Fruit fly (Drosophila melanogaster) whole organism, embryonic: ENCODE data around the gene zye.

Source experiments
- Atf6 ChIP-seq: fragments of 200-800 bp; sonication (Bioruptor generic); IDR thresholded peaks from 2 replicates; pipeline ENCODE4 v1.3.6; 2022; ENCODE audit warnings: missing biosample characterization, missing genetic modification characterization
- Blimp-1 ChIP-seq: fragments of 200-800 bp; sonication (Bioruptor generic); optimal IDR thresholded peaks from 3 replicates; lab custom pipeline; 2018; ENCODE audit warnings: missing biosample characterization, missing genetic modification characterization, mild to moderate bottlenecking, moderate library complexity, missing genetic modification reagents
- CG11398 ChIP-seq: fragments of 200-800 bp; sonication (Bioruptor generic); optimal IDR thresholded peaks from 2 replicates; lab custom pipeline; 2016; ENCODE audit warnings: missing biosample characterization, missing genetic modification characterization
- CG11560 ChIP-seq: fragments of 200-800 bp; sonication (Bioruptor generic); IDR thresholded peaks from 3 replicates; pipeline ENCODE4 v1.3.6; 2022; ENCODE audit warnings: missing biosample characterization, missing genetic modification characterization
- CG12236 ChIP-seq: fragments of 200-800 bp; sonication (Bioruptor generic); optimal IDR thresholded peaks from 2 replicates; lab custom pipeline; 2016; ENCODE audit warnings: missing biosample characterization, missing genetic modification characterization
- CG13123 ChIP-seq: fragments of 200-800 bp; sonication (Bioruptor generic); optimal IDR thresholded peaks from 2 replicates; lab custom pipeline; 2016; ENCODE audit warnings: missing biosample characterization, missing genetic modification characterization
- CG13296 ChIP-seq: fragments of 200-800 bp; sonication (Bioruptor generic); optimal IDR thresholded peaks from 3 replicates; lab custom pipeline; 2018; ENCODE audit warnings: missing biosample characterization, mild to moderate bottlenecking, missing genetic modification characterization
- CG15479 ChIP-seq: fragments of 200-800 bp; sonication (Bioruptor generic); optimal IDR thresholded peaks from 3 replicates; lab custom pipeline; 2019; ENCODE audit warnings: missing biosample characterization, mild to moderate bottlenecking, missing genetic modification characterization, moderate library complexity
- CG2120 ChIP-seq: fragments of 200-800 bp; sonication (Bioruptor generic); optimal IDR thresholded peaks from 3 replicates; lab custom pipeline; 2016; ENCODE audit warnings: missing biosample characterization, missing genetic modification characterization
- CG2712 ChIP-seq: fragments of 200-800 bp; optimal IDR thresholded peaks from 3 replicates; lab custom pipeline; 2019; ENCODE audit warnings: missing biosample characterization, mild to moderate bottlenecking, missing genetic modification characterization, moderate library complexity
- CG3281 ChIP-seq: fragments of 200-800 bp; sonication (Bioruptor generic); optimal IDR thresholded peaks from 3 replicates; lab custom pipeline; 2017; ENCODE audit warnings: missing biosample characterization, mild to moderate bottlenecking, missing genetic modification characterization
- CG34224 ChIP-seq: fragments of 200-800 bp; sonication (Bioruptor generic); IDR thresholded peaks from 3 replicates; pipeline ENCODE4 v1.3.6; 2022; ENCODE audit warnings: missing biosample characterization, missing genetic modification characterization; ENCODE audit not compliant: partially characterized antibody
- CG34376 ChIP-seq: fragments of 200-800 bp; sonication (Bioruptor generic); optimal IDR thresholded peaks from 2 replicates; lab custom pipeline; 2018; ENCODE audit warnings: missing biosample characterization, mild to moderate bottlenecking, missing genetic modification characterization
- CG6254 ChIP-seq: fragments of 200-800 bp; sonication (Bioruptor generic); optimal IDR thresholded peaks from 3 replicates; lab custom pipeline; 2017; ENCODE audit warnings: mild to moderate bottlenecking, missing biosample characterization, missing genetic modification reagents, missing genetic modification characterization
- CG6654 ChIP-seq: fragments of 200-800 bp; sonication (Bioruptor generic); optimal IDR thresholded peaks from 2 replicates; lab custom pipeline; 2017; ENCODE audit warnings: missing biosample characterization, mild to moderate bottlenecking, missing genetic modification characterization
- CG7928 ChIP-seq: fragments of 200-800 bp; sonication (Bioruptor generic); optimal IDR thresholded peaks from 2 replicates; lab custom pipeline; 2017; ENCODE audit warnings: missing biosample characterization, mild to moderate bottlenecking, missing genetic modification characterization
- CG8290 ChIP-seq, 3 experiments: fragments of 200-800 bp; sonication (Bioruptor generic); optimal IDR thresholded peaks; 2 replicates each; lab custom pipeline; 2016 to 2019; ENCODE audit warnings: missing biosample characterization in 3 of 3, missing genetic modification characterization in 3 of 3, mild to moderate bottlenecking in 2 of 3, moderate library complexity in 1 of 3
- CG8944 ChIP-seq: fragments of 200-800 bp; sonication (Bioruptor generic); optimal IDR thresholded peaks from 3 replicates; lab custom pipeline; 2016; ENCODE audit warnings: missing biosample characterization, missing genetic modification characterization
- CG9727 ChIP-seq: fragments of 200-800 bp; sonication (Bioruptor generic); optimal IDR thresholded peaks from 3 replicates; lab custom pipeline; 2017; ENCODE audit warnings: missing biosample characterization, mild to moderate bottlenecking, missing genetic modification characterization
- CkIIα-i1 ChIP-seq: fragments of 200-800 bp; sonication (Bioruptor generic); IDR thresholded peaks from 2 replicates; pipeline ENCODE4 v1.3.6; 2022; ENCODE audit warnings: missing biosample characterization, missing genetic modification characterization
- ERR ChIP-seq: fragments of 200-800 bp; sonication (Bioruptor generic); optimal IDR thresholded peaks from 2 replicates; lab custom pipeline; 2016; ENCODE audit warnings: missing biosample characterization, missing genetic modification characterization
- Ets97D ChIP-seq: fragments of 200-800 bp; sonication (Bioruptor generic); optimal IDR thresholded peaks from 3 replicates; lab custom pipeline; 2016; ENCODE audit warnings: missing biosample characterization, missing genetic modification characterization
- H2.0 ChIP-seq: fragments of 200-800 bp; sonication (Bioruptor generic); IDR thresholded peaks from 2 replicates; pipeline ENCODE4 v1.3.6; 2022; ENCODE audit warnings: missing biosample characterization, missing genetic modification characterization
- HLH54F ChIP-seq: fragments of 200-800 bp; sonication (Bioruptor generic); optimal IDR thresholded peaks from 3 replicates; lab custom pipeline; 2016; ENCODE audit warnings: missing biosample characterization, missing genetic modification characterization
- HLHmδ ChIP-seq: fragments of 200-800 bp; sonication (Bioruptor generic); optimal IDR thresholded peaks from 2 replicates; lab custom pipeline; 2018; ENCODE audit warnings: missing biosample characterization, mild to moderate bottlenecking, missing genetic modification characterization, moderate library complexity
- NfI ChIP-seq: fragments of 200-800 bp; sonication (Bioruptor generic); optimal IDR thresholded peaks from 3 replicates; lab custom pipeline; 2018; ENCODE audit warnings: missing biosample characterization, mild to moderate bottlenecking, missing genetic modification characterization, moderate library complexity
- Rfx ChIP-seq: fragments of 200-800 bp; sonication (Bioruptor generic); IDR thresholded peaks from 2 replicates; pipeline ENCODE4 v1.3.6; 2022; ENCODE audit warnings: missing biosample characterization, missing genetic modification characterization
- Sin3A ChIP-seq: fragments of >200 bp; optimal IDR thresholded peaks from 2 replicates; lab custom pipeline; 2018
- Six4 ChIP-seq: fragments of 200-800 bp; sonication (Bioruptor generic); optimal IDR thresholded peaks from 2 replicates; lab custom pipeline; 2016; ENCODE audit warnings: missing biosample characterization, missing genetic modification characterization
- Sry-β ChIP-seq: fragments of 200-800 bp; sonication (Bioruptor generic); optimal IDR thresholded peaks from 2 replicates; lab custom pipeline; 2018; ENCODE audit warnings: missing biosample characterization, mild to moderate bottlenecking, missing genetic modification characterization, moderate library complexity
- abd-A ChIP-seq: fragments of 200-800 bp; sonication (Bioruptor generic); optimal IDR thresholded peaks from 3 replicates; lab custom pipeline; 2019; ENCODE audit warnings: missing biosample characterization, mild to moderate bottlenecking, missing genetic modification characterization, moderate library complexity
- ara ChIP-seq: fragments of 200-800 bp; sonication (Bioruptor generic); IDR thresholded peaks from 2 replicates; pipeline ENCODE4 v1.3.6; 2022; ENCODE audit warnings: missing biosample characterization, missing genetic modification characterization
- btn ChIP-seq: fragments of 200-800 bp; sonication (Bioruptor generic); optimal IDR thresholded peaks from 2 replicates; lab custom pipeline; 2016; ENCODE audit warnings: missing biosample characterization, missing genetic modification characterization
- cad ChIP-seq: fragments of >200 bp; optimal IDR thresholded peaks from 2 replicates; lab custom pipeline; 2017; ENCODE audit warnings: missing biosample characterization, missing genetic modification characterization
- dm ChIP-seq: fragments of 200-800 bp; sonication (Bioruptor generic); optimal IDR thresholded peaks from 3 replicates; lab custom pipeline; 2016; ENCODE audit warnings: missing biosample characterization, missing genetic modification characterization
- dmrt99B ChIP-seq: fragments of 200-800 bp; sonication (Bioruptor generic); optimal IDR thresholded peaks from 2 replicates; lab custom pipeline; 2018; ENCODE audit warnings: missing biosample characterization, mild to moderate bottlenecking, missing genetic modification characterization, moderate library complexity
- eve ChIP-seq, 2 experiments: fragments of >200 bp; optimal IDR thresholded peaks; 2 replicates each; lab custom pipeline; 2017; ENCODE audit warnings: missing biosample characterization in 2 of 2, missing genetic modification characterization in 2 of 2
- gcm ChIP-seq: fragments of 200-800 bp; sonication (Bioruptor generic); optimal IDR thresholded peaks from 2 replicates; lab custom pipeline; 2019; ENCODE audit warnings: missing biosample characterization, mild to moderate bottlenecking, missing genetic modification characterization, moderate library complexity
- gcm2 ChIP-seq: fragments of 200-800 bp; sonication (Bioruptor generic); optimal IDR thresholded peaks from 2 replicates; lab custom pipeline; 2016; ENCODE audit warnings: missing biosample characterization, missing genetic modification characterization
- grau ChIP-seq: fragments of 200-800 bp; optimal IDR thresholded peaks from 3 replicates; lab custom pipeline; 2019; ENCODE audit warnings: missing biosample characterization, mild to moderate bottlenecking, missing genetic modification characterization, moderate library complexity
- gsb-n ChIP-seq: fragments of 200-800 bp; sonication (Bioruptor generic); optimal IDR thresholded peaks from 3 replicates; lab custom pipeline; 2018; ENCODE audit warnings: missing biosample characterization, mild to moderate bottlenecking, missing genetic modification characterization
- h ChIP-seq: fragments of >200 bp; optimal IDR thresholded peaks from 2 replicates; lab custom pipeline; 2017
- ind ChIP-seq: fragments of 200-800 bp; sonication (Bioruptor generic); optimal IDR thresholded peaks from 3 replicates; lab custom pipeline; 2016; ENCODE audit warnings: missing biosample characterization, missing genetic modification characterization
- ken ChIP-seq: fragments of 200-800 bp; sonication (Bioruptor generic); IDR thresholded peaks from 3 replicates; pipeline ENCODE4 v1.3.6; 2022; ENCODE audit warnings: missing biosample characterization, missing genetic modification characterization
- lov ChIP-seq, 2 experiments: fragments of 200-800 bp in 1 of 2; fragments of >200 bp in 1 of 2; sonication (Bioruptor generic) in 1 of 2; IDR thresholded peaks in 1 of 2; optimal IDR thresholded peaks in 1 of 2; 2 replicates in 1 of 2; 3 replicates in 1 of 2; pipeline versions ENCODE4 v1.3.6 to Lab custom; 2017 to 2022; ENCODE audit warnings: missing biosample characterization in 1 of 2, missing genetic modification characterization in 1 of 2
- luna ChIP-seq: fragments of 200-800 bp; sonication (Bioruptor generic); optimal IDR thresholded peaks from 2 replicates; lab custom pipeline; 2016; ENCODE audit warnings: missing biosample characterization, missing genetic modification characterization
- pita ChIP-seq: fragments of 200-800 bp; sonication (Bioruptor generic); optimal IDR thresholded peaks from 2 replicates; lab custom pipeline; 2017; ENCODE audit warnings: missing biosample characterization, mild to moderate bottlenecking, missing genetic modification characterization
- rib ChIP-seq: fragments of 200-800 bp; sonication (Bioruptor generic); IDR thresholded peaks from 2 replicates; pipeline ENCODE4 v1.3.6; 2022; ENCODE audit warnings: missing biosample characterization, missing genetic modification characterization
- trem ChIP-seq: fragments of 200-800 bp; optimal IDR thresholded peaks from 3 replicates; lab custom pipeline; 2019; ENCODE audit warnings: missing biosample characterization, mild to moderate bottlenecking, missing genetic modification characterization, moderate library complexity
- zen ChIP-seq: fragments of 200-800 bp; sonication (Bioruptor generic); optimal IDR thresholded peaks from 3 replicates; lab custom pipeline; 2018; ENCODE audit warnings: missing biosample characterization, mild to moderate bottlenecking, missing genetic modification characterization, moderate library complexity

The zye gene

dm6 chr3L:20399550-20400109, 13.8 kb upstream of the zye start (continued):
- TF ChIP-seq CG7928 (GFP tag; lab: Kevin White, UChicago), result peak; percentile 26
- TF ChIP-seq CG6654 (GFP tag; lab: Kevin White, UChicago), result peak; percentile 60
- TF ChIP-seq gsb-n, result peak; percentile 76
- peak; percentile 80 for TF ChIP-seq Six4 (GFP tag; lab: Kevin White, UChicago)
- peak; percentile 69 for TF ChIP-seq CG34376
- TF ChIP-seq CG3281 (GFP tag; lab: Kevin White, UChicago), result peak; percentile 87
- peak; percentile 92 for TF ChIP-seq CG13296 (GFP tag; lab: Kevin White, UChicago)
- no peak for TF ChIP-seq pita (GFP tag; lab: Kevin White, UChicago)
- TF ChIP-seq CG12236 (GFP tag; lab: Kevin White, UChicago), result peak; percentile 15
- peak; percentile 70 for TF ChIP-seq CG11398 (GFP tag; lab: Kevin White, UChicago)
- TF ChIP-seq zen (tag; lab: Kevin White, UChicago), result peak; percentile 72
- TF ChIP-seq btn (GFP tag; lab: Kevin White, UChicago), result peak; percentile 45
- peak; percentile 92 for TF ChIP-seq Atf6
- TF ChIP-seq CkIIα-i1, result no peak
- TF ChIP-seq cad (GFP tag; lab: Kevin White, UChicago), result no peak
- TF ChIP-seq dm (GFP tag; lab: Kevin White, UChicago), result peak; percentile 66
- TF ChIP-seq CG2120 (GFP tag; lab: Kevin White, UChicago), result peak; percentile 93
- no peak for TF ChIP-seq lov (optimal IDR thresholded peaks at IDR 0.05; lab: Kevin White, UChicago)
- no peak for TF ChIP-seq lov (GFP tag; IDR thresholded peaks at IDR 0.05; lab: Robert Waterston, UW)
- peak; percentile 71 for TF ChIP-seq ara (GFP tag; lab: Robert Waterston, UW)
- TF ChIP-seq CG2712 (tag; lab: Kevin White, UChicago), result peak; percentile 90
- TF ChIP-seq grau, result peak; percentile 92
- no peak for TF ChIP-seq CG34224 (GFP tag; lab: Robert Waterston, UW)
- TF ChIP-seq ind, result peak; percentile 88
- peak; percentile 54 for TF ChIP-seq abd-A (tag; lab: Kevin White, UChicago)
- peak; percentile 74 for TF ChIP-seq CG11560
- TF ChIP-seq h, result no peak
- peak; percentile 85 for TF ChIP-seq HLH54F (GFP tag; lab: Kevin White, UChicago)
- peak; percentile 89 for TF ChIP-seq gcm (GFP tag; lab: Kevin White, UChicago)
- TF ChIP-seq gcm2, result peak; percentile 66
- no peak for TF ChIP-seq Sin3A (lab: Kevin White, UChicago)
- peak; percentile 81 for TF ChIP-seq Blimp-1 (GFP tag; lab: Kevin White, UChicago)
- TF ChIP-seq CG9727 (GFP tag; lab: Kevin White, UChicago), result peak; percentile 88
- TF ChIP-seq H2.0 (GFP tag; lab: Robert Waterston, UW), result peak; percentile 77
- peak; percentile 35 for TF ChIP-seq CG8290 (GFP tag; optimal IDR thresholded peaks at IDR 0.05; lab: Kevin White, UChicago)
- peak in 1 of 2 experiments; percentile 92 for TF ChIP-seq CG8290 (tag; optimal IDR thresholded peaks at IDR 0.05; lab: Kevin White, UChicago)
- peak; percentile 92 for TF ChIP-seq Rfx (GFP tag; lab: Robert Waterston, UW)
- TF ChIP-seq CG8944, result peak; percentile 72
- TF ChIP-seq rib (GFP tag; lab: Robert Waterston, UW), result peak; percentile 84
- no peak for TF ChIP-seq HLHmδ (GFP tag; lab: Kevin White, UChicago)
- TF ChIP-seq eve (GFP tag; optimal IDR thresholded peaks at IDR 0.05; lab: Kevin White, UChicago), result peak in 1 of 2 experiments; percentile 91
- peak; percentile 62 for TF ChIP-seq ERR
- peak; percentile 7 for TF ChIP-seq CG15479 (GFP tag; lab: Kevin White, UChicago)
- TF ChIP-seq Sry-β, result no peak
- TF ChIP-seq trem, result peak; percentile 53
- peak; percentile 55 for TF ChIP-seq CG6254 (GFP tag; lab: Kevin White, UChicago)
- TF ChIP-seq Ets97D (GFP tag; lab: Kevin White, UChicago), result peak; percentile 25
- TF ChIP-seq dmrt99B, result peak; percentile 94
- peak; percentile 56; the same call in 1 of the 3 replicates for TF ChIP-seq ken (GFP tag; lab: Robert Waterston, UW)
- TF ChIP-seq NfI (GFP tag; lab: Kevin White, UChicago), result peak; percentile 83
- peak; percentile 67 for TF ChIP-seq CG13123
- peak; percentile 52 for TF ChIP-seq luna (GFP tag; lab: Kevin White, UChicago)
